Worm (Caenorhabditis elegans) whole organism, L1 larva: ENCODE results near the gene T01B6.1.

Experiments used
- aha-1 ChIP-seq: fragments of 150-350 bp; optimal IDR thresholded peaks from 2 replicates; lab custom pipeline; 2014; ENCODE audit warnings: missing biosample characterization, missing genetic modification characterization
- elt-3 ChIP-seq, 6 experiments: fragments of 150-350 bp in 1 of 6; sonication (generic microtip); optimal IDR thresholded peaks; 2 replicates each; lab custom pipeline; 2017 to 2018; ENCODE audit warnings: missing biosample characterization in 6 of 6, missing genetic modification characterization in 6 of 6, inconsistent platforms in 1 of 6
- ztf-11 ChIP-seq, 2 experiments: sonication (generic microtip); optimal IDR thresholded peaks; 2 replicates each; lab custom pipeline; 2016 to 2017; ENCODE audit warnings: missing genetic modification characterization in 2 of 2, missing biosample characterization in 1 of 2, missing compliant biosample characterization in 1 of 2

ce11 chrX:2352929-2353328 is 17.4 kb downstream of the T01B6.1 start:
- no peak for TF ChIP-seq ztf-11 (tag; optimal IDR thresholded peaks at IDR 0.05; lab: Kevin White, UChicago)
- TF ChIP-seq aha-1 (tag; lab: Kevin White, UChicago): no peak
- no peak for TF ChIP-seq elt-3 (tag; optimal IDR thresholded peaks at IDR 0.05; lab: Kevin White, UChicago)
